Worm (Caenorhabditis elegans): ENCODE data around the gene col-93.
"Not testable (repeated sequence)": the region's sequence is repeated elsewhere in the genome, so short reads cannot be mapped to it uniquely, and the experiment has no call there.

col-93 gene

ce11 chrIII:10989491-10990032, 4.2 kb upstream of the col-93 start (continued):
- TF ChIP-seq nhr-237 (tag; optimal IDR thresholded peaks at IDR 0.05) (peak; percentile 35), vab-7 (GFP tag; IDR thresholded peaks at IDR 0.05) (peak; percentile 98), hlh-30 (tag; optimal IDR thresholded peaks at IDR 0.05; ENCODE audit: insufficient read depth) (peak; percentile 94), Y48G9A.11 (GFP tag; IDR thresholded peaks at IDR 0.05) (peak; percentile 91), aly-2 (tag; optimal IDR thresholded peaks at IDR 0.05) (no peak), hlh-11 (tag; optimal IDR thresholded peaks at IDR 0.05) (peak; percentile 88)

- TF ChIP-seq mes-2 (tag; optimal IDR thresholded peaks at IDR 0.05; ENCODE audit: poor library complexity, severe bottlenecking) (no peak), mep-1 (tag; optimal IDR thresholded peaks at IDR 0.05) (no peak), mdl-1 (tag; optimal IDR thresholded peaks at IDR 0.05) (no peak), hlh-11 (tag; optimal IDR thresholded peaks at IDR 0.05) (peak; percentile 3), lin-38 (GFP tag; IDR thresholded peaks at IDR 0.05) (0 out of 2 replicates have a peak, but pooled peaks have one; percentile 16), nhr-10 (tag; optimal IDR thresholded peaks at IDR 0.05) (no peak), madf-9 (GFP tag; conservative IDR thresholded peaks at IDR 0.05) (no peak), ZK337.2 (GFP tag; IDR thresholded peaks at IDR 0.05) (no peak), ctbp-1 (GFP tag; IDR thresholded peaks at IDR 0.05) (no peak), madf-5 (GFP tag; IDR thresholded peaks at IDR 0.05) (no peak), daf-8 (GFP tag; IDR thresholded peaks at IDR 0.05) (0 out of 2 replicates have a peak, but pooled peaks have one; percentile 25), fos-1 (tag; optimal IDR thresholded peaks at IDR 0.05) (no peak), set-16 (GFP tag; IDR thresholded peaks at IDR 0.05) (no peak), dmd-6 (GFP tag; IDR thresholded peaks at IDR 0.05) (no peak), arid-1 (GFP tag; conservative IDR thresholded peaks at IDR 0.05) (no peak), rbr-2 (tag; optimal IDR thresholded peaks at IDR 0.05) (no peak), unc-62 (GFP tag; optimal IDR thresholded peaks at IDR 0.05 in 1 of 2) (peak in 1 of 2 experiments; percentile 56), unc-62 (tag; optimal IDR thresholded peaks at IDR 0.05) (no peak), aha-1 (tag) (peak; percentile 71), spr-3 (GFP tag; optimal IDR thresholded peaks at IDR 0.05) (no peak), pha-4 (GFP tag; IDR thresholded peaks at IDR 0.05) (no peak), pha-4 (tag; optimal IDR thresholded peaks at IDR 0.05) (no peak), ama-1 (optimal IDR thresholded peaks at IDR 0.05) (peak; percentile 88), F26F4.8 (GFP tag; conservative IDR thresholded peaks at IDR 0.05) (no peak), T26A8.4 (GFP tag; IDR thresholded peaks at IDR 0.05) (0 out of 2 replicates have a peak, but pooled peaks have one; percentile 11), lin-29 (GFP tag; IDR thresholded peaks at IDR 0.05) (no peak), dmd-9 (GFP tag; IDR thresholded peaks at IDR 0.05) (no peak), ztf-7 (tag; optimal IDR thresholded peaks at IDR 0.05) (no peak)
Measured at ce11 chrIII:10987561-10988184, 2.3 kb upstream of the col-93 start, which contains the start of gene col-94. Gene col-94 (minus strand): TSS chrIII:10987873.

- TF ChIP-seq aha-1 (tag) (peak; percentile 87), mes-2 (tag; optimal IDR thresholded peaks at IDR 0.05; ENCODE audit: poor library complexity, severe bottlenecking) (peak; percentile 13), ama-1 (optimal IDR thresholded peaks at IDR 0.05) (peak; percentile 22)
Measured at ce11 chrIII:10986438-10986837, 1.0 kb upstream of the col-93 start.

ce11 chrIII:10984749-10985148, 660 bp downstream of the col-93 start:
- TF ChIP-seq tra-1 (GFP tag; IDR thresholded peaks at IDR 0.05): peak; percentile 59; the same call in 1 of the 2 replicates
- 0 out of 2 replicates have a peak, but pooled peaks have one; percentile 55 for TF ChIP-seq dmd-8 (GFP tag; IDR thresholded peaks at IDR 0.05)
- peak; percentile 45; the same call in 1 of the 2 replicates for TF ChIP-seq pha-4 (GFP tag; IDR thresholded peaks at IDR 0.05)
- not testable (repeated sequence) for TF ChIP-seq pha-4 (tag; optimal IDR thresholded peaks at IDR 0.05)
- 0 out of 2 replicates have a peak, but pooled peaks have one; percentile 50 for TF ChIP-seq D1046.2 (GFP tag; IDR thresholded peaks at IDR 0.05)
- 0 out of 2 replicates have a peak, but pooled peaks have one; percentile 42 for TF ChIP-seq mxl-2 (GFP tag; conservative IDR thresholded peaks at IDR 0.05)
- TF ChIP-seq ctbp-1 (GFP tag; IDR thresholded peaks at IDR 0.05): peak; percentile 38; the same call in 1 of the 2 replicates
- peak in 1 of 2 experiments; percentile 96; a peak in 2 of 4 replicates for TF ChIP-seq madf-5 (GFP tag; IDR thresholded peaks at IDR 0.05)
- TF ChIP-seq egl-43 (GFP tag; IDR thresholded peaks at IDR 0.05): 0 out of 2 replicates have a peak, but pooled peaks have one; percentile 24
- 0 out of 2 replicates have a peak, but pooled peaks have one; percentile 39 for TF ChIP-seq madf-9 (GFP tag; conservative IDR thresholded peaks at IDR 0.05)
- TF ChIP-seq lin-38 (GFP tag; IDR thresholded peaks at IDR 0.05): peak; percentile 18; the same call in 1 of the 2 replicates
- peak; percentile 45; the same call in 1 of the 2 replicates for TF ChIP-seq lim-7 (GFP tag; IDR thresholded peaks at IDR 0.05)
- TF ChIP-seq T26A8.4 (GFP tag; IDR thresholded peaks at IDR 0.05): 0 out of 2 replicates have a peak, but pooled peaks have one; percentile 33
- TF ChIP-seq set-16 (GFP tag; IDR thresholded peaks at IDR 0.05): peak; percentile 99
